Worm (Caenorhabditis elegans): Measurements from ENCODE around the gene che-12.

Gene che-12

DNA sequence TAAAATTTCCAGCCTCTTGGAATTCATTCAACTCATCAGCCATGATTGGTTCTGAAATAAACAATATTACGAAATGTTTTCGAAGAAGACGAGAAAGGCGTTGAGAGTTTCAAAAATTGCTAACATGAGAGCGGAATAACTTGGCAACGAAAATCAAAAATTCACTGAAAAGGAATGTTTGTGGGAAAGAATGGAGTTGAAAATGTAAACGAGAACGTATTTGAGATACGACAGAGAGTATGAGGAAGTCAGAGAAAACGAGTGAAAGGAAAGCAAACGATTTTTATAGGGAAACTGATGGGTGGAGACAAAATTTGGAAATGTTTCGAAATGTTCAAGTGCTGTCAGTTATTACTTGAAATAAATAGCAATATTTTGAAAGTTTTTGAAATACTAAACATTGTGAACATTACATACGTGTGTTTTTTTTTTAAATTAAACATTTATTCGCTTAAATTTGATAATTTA is 52.1 kb downstream of the che-12 start, which contains the start of gene rop-1:
rop-1 (minus strand) TSS at position 51 of the 468 bp plus-strand sequence.
- TF ChIP-seq nhr-80 (tag; optimal IDR thresholded peaks at IDR 0.05) (peak; percentile 38), Y53G8AR.9 (GFP tag; conservative IDR thresholded peaks at IDR 0.05) (no peak), snpc-4 (GFP tag; optimal IDR thresholded peaks at IDR 0.05) (no peak), snpc-4 (tag; optimal IDR thresholded peaks at IDR 0.05) (peak in 1 of 4 experiments; percentile 8), ztf-25 (GFP tag; IDR thresholded peaks at IDR 0.05) (no peak), bed-1 (GFP tag; IDR thresholded peaks at IDR 0.05) (no peak), nhr-90 (tag; optimal IDR thresholded peaks at IDR 0.05) (no peak), unc-62 (GFP tag; optimal IDR thresholded peaks at IDR 0.05) (peak; percentile 42), cebp-1 (GFP tag; IDR thresholded peaks at IDR 0.05) (0 out of 2 replicates have a peak, but pooled peaks have one; percentile 31), cebp-1 (tag; optimal IDR thresholded peaks at IDR 0.05) (peak; percentile 87), B0019.2 (GFP tag; conservative IDR thresholded peaks at IDR 0.05) (no peak), dpl-1 (GFP tag; optimal IDR thresholded peaks at IDR 0.05) (no peak), snpc-3.4 (tag; optimal IDR thresholded peaks at IDR 0.05) (no peak)

DNA sequence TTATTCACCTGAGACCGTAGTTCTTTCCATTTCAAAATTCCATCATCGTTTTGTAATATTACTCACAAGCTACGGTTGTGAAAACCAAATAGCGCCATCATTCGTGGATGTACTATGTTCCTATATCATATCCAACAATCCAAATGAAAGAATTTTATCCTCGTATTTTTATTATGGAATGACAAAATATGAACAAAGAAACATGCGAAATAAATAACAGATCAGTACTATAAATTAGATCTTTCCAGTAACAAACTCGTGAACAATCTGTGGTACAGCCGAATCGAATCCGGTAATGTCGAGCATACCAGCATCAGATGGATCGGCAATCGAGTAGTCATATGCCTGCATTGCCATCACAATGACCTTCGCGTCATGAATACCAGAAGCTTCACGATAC is 54.5 kb downstream of the che-12 start:
- TF ChIP-seq akir-1 (GFP tag; optimal IDR thresholded peaks at IDR 0.05) (no peak), dpff-1 (tag; optimal IDR thresholded peaks at IDR 0.05) (no peak), repo-1 (tag; optimal IDR thresholded peaks at IDR 0.05) (no peak), madf-3 (GFP tag; IDR thresholded peaks at IDR 0.05) (no peak), F57C9.4 (tag; optimal IDR thresholded peaks at IDR 0.05) (no peak), aptf-2 (GFP tag; conservative IDR thresholded peaks at IDR 0.05) (no peak), hrde-1 (tag; optimal IDR thresholded peaks at IDR 0.05; ENCODE audit: borderline replicate concordance) (no peak), gei-17 (GFP tag; optimal IDR thresholded peaks at IDR 0.05) (no peak), D2030.7 (GFP tag; IDR thresholded peaks at IDR 0.05) (no peak), lin-26 (GFP tag; IDR thresholded peaks at IDR 0.05) (no peak), attf-6 (GFP tag; IDR thresholded peaks at IDR 0.05) (no peak), egrh-3 (GFP tag; IDR thresholded peaks at IDR 0.05) (no peak), Y56A3A.18 (GFP tag; IDR thresholded peaks at IDR 0.05) (peak; percentile 44; the same call in 1 of the 2 replicates), F39B2.1 (GFP tag; IDR thresholded peaks at IDR 0.05) (no peak), ama-1 (optimal IDR thresholded peaks at IDR 0.05) (no peak), ama-1 (GFP tag; optimal IDR thresholded peaks at IDR 0.05) (peak in 1 of 2 experiments; percentile 64), ztf-25 (GFP tag; IDR thresholded peaks at IDR 0.05) (no peak), atf-7 (tag; optimal IDR thresholded peaks at IDR 0.05) (no peak), snpc-1.3 (tag; optimal IDR thresholded peaks at IDR 0.05; ENCODE audit: insufficient read depth) (no peak), F49E8.2 (tag; optimal IDR thresholded peaks at IDR 0.05; ENCODE audit: insufficient read depth) (peak; percentile 10), snpc-3.4 (tag; optimal IDR thresholded peaks at IDR 0.05) (no peak), ceh-100 (GFP tag; IDR thresholded peaks at IDR 0.05) (no peak), madf-6 (GFP tag; IDR thresholded peaks at IDR 0.05) (0 out of 2 replicates have a peak, but pooled peaks have one; percentile 11), him-1 (tag; optimal IDR thresholded peaks at IDR 0.05) (peak; percentile 25), nhr-80 (tag; optimal IDR thresholded peaks at IDR 0.05) (no peak), T26A5.8 (tag; optimal IDR thresholded peaks at IDR 0.05) (no peak), madf-10 (tag; optimal IDR thresholded peaks at IDR 0.05) (no peak), attf-3 (GFP tag; conservative IDR thresholded peaks at IDR 0.05) (no peak), athp-1 (tag; optimal IDR thresholded peaks at IDR 0.05) (no peak), Y53G8AR.9 (GFP tag; conservative IDR thresholded peaks at IDR 0.05) (no peak; the same call in 1 of the 2 replicates), dox-1 (GFP tag; IDR thresholded peaks at IDR 0.05) (no peak), attf-5 (GFP tag; optimal IDR thresholded peaks at IDR 0.05) (no peak), ccch-3 (GFP tag; optimal IDR thresholded peaks at IDR 0.05) (no peak), rcor-1 (GFP tag; IDR thresholded peaks at IDR 0.05) (no peak), Y67H2A.10 (GFP tag; conservative IDR thresholded peaks at IDR 0.05) (no peak), ztf-26 (tag; optimal IDR thresholded peaks at IDR 0.05) (no peak), Y95B8A.8 (GFP tag; IDR thresholded peaks at IDR 0.05) (peak; percentile 67; the same call in 1 of the 2 replicates), F22D6.2 (tag; optimal IDR thresholded peaks at IDR 0.05) (no peak), madf-8 (GFP tag; conservative IDR thresholded peaks at IDR 0.05) (no peak)

Measured in whole organism, young adult.